Worm (Caenorhabditis elegans): ENCODE data around the gene C14C6.5.

Gene C14C6.5

ce11 chrV:543169-543568 is 6.7 kb downstream of the C14C6.5 start, which contains the start of gene C14C6.3:
C14C6.3 (plus strand) TSS chrV:543469.
- TF ChIP-seq ztf-25 (GFP tag; IDR thresholded peaks at IDR 0.05) (no peak), Y53G8AR.9 (GFP tag; conservative IDR thresholded peaks at IDR 0.05) (no peak), ceh-79 (tag; optimal IDR thresholded peaks at IDR 0.05) (no peak), Y56A3A.18 (GFP tag; IDR thresholded peaks at IDR 0.05) (no peak), D2030.7 (GFP tag; IDR thresholded peaks at IDR 0.05) (no peak), ztf-3 (GFP tag; optimal IDR thresholded peaks at IDR 0.05) (no peak)

ce11 chrV:547980-548379 is 11.6 kb downstream of the C14C6.5 start, which contains the start of gene C14C6.6:
C14C6.6 (minus strand) TSS chrV:548080.
- no peak for TF ChIP-seq nfyb-1 (GFP tag; IDR thresholded peaks at IDR 0.05)
- no peak for TF ChIP-seq mel-28 (tag; optimal IDR thresholded peaks at IDR 0.05; ENCODE audit: borderline replicate concordance)
- TF ChIP-seq hsf-1 (GFP tag; IDR thresholded peaks at IDR 0.05), result no peak
- no peak for TF ChIP-seq ama-1 (optimal IDR thresholded peaks at IDR 0.05)
- TF ChIP-seq ama-1 (GFP tag; optimal IDR thresholded peaks at IDR 0.05), result no peak
- TF ChIP-seq fkh-3 (tag; optimal IDR thresholded peaks at IDR 0.05), result no peak
- no peak for TF ChIP-seq gei-17 (GFP tag; optimal IDR thresholded peaks at IDR 0.05)
- no peak for TF ChIP-seq lsy-27 (tag; optimal IDR thresholded peaks at IDR 0.05; ENCODE audit: borderline replicate concordance, insufficient read depth)
- TF ChIP-seq T07F8.4 (tag; optimal IDR thresholded peaks at IDR 0.05), result no peak
- TF ChIP-seq F10E7.11 (tag; optimal IDR thresholded peaks at IDR 0.05), result no peak
- no peak for TF ChIP-seq nhr-27 (tag; optimal IDR thresholded peaks at IDR 0.05)
- TF ChIP-seq somi-1 (GFP tag; optimal IDR thresholded peaks at IDR 0.05), result no peak
- no peak for TF ChIP-seq hmg-20 (GFP tag; IDR thresholded peaks at IDR 0.05)
- TF ChIP-seq Y53G8AR.9 (GFP tag; conservative IDR thresholded peaks at IDR 0.05), result no peak
- TF ChIP-seq K11D2.4 (GFP tag; IDR thresholded peaks at IDR 0.05), result no peak
- TF ChIP-seq pbrm-1 (GFP tag; IDR thresholded peaks at IDR 0.05), result no peak
- no peak for TF ChIP-seq B0261.1 (tag; optimal IDR thresholded peaks at IDR 0.05)

- TF ChIP-seq T26A5.8 (tag; optimal IDR thresholded peaks at IDR 0.05) (no peak), ceh-27 (GFP tag; optimal IDR thresholded peaks at IDR 0.05) (no peak), lsl-1 (GFP tag; optimal IDR thresholded peaks at IDR 0.05) (no peak), him-1 (tag; optimal IDR thresholded peaks at IDR 0.05) (no peak), madf-6 (GFP tag; IDR thresholded peaks at IDR 0.05) (no peak), unc-130 (GFP tag; optimal IDR thresholded peaks at IDR 0.05) (no peak), K12H6.12 (tag; optimal IDR thresholded peaks at IDR 0.05) (no peak), aptf-2 (GFP tag; conservative IDR thresholded peaks at IDR 0.05) (no peak), attf-6 (GFP tag; IDR thresholded peaks at IDR 0.05) (no peak), aptf-3 (GFP tag; IDR thresholded peaks at IDR 0.05) (no peak), snpc-1.1 (tag; optimal IDR thresholded peaks at IDR 0.05; ENCODE audit: insufficient read depth) (no peak), lin-26 (GFP tag; IDR thresholded peaks at IDR 0.05) (no peak), B0035.1 (tag; optimal IDR thresholded peaks at IDR 0.05) (no peak), sptf-2 (GFP tag; optimal IDR thresholded peaks at IDR 0.05) (no peak), Y53G8AR.9 (GFP tag; conservative IDR thresholded peaks at IDR 0.05) (no peak), F33H1.4 (GFP tag; IDR thresholded peaks at IDR 0.05) (no peak), B0261.1 (tag; optimal IDR thresholded peaks at IDR 0.05) (no peak), rec-8 (tag; optimal IDR thresholded peaks at IDR 0.05) (no peak)
These were observed 16.0 kb downstream of the C14C6.5 start for ce11 chrV:552406-552805.
